Fruit fly (Drosophila melanogaster): Measurements from ENCODE around the gene sens-2.

Gene sens-2

dm6 chr2L:6819230-6820049 is 2.3 kb upstream of the sens-2 start (continued):
- TF ChIP-seq CG7556 (GFP tag; optimal IDR thresholded peaks at IDR 0.05) = peak; percentile 28
- TF ChIP-seq Hey (tag; optimal IDR thresholded peaks at IDR 0.05) = no peak
- TF ChIP-seq CG34224 (GFP tag; IDR thresholded peaks at IDR 0.05; ENCODE audit: partially characterized antibody) = no peak
- no peak for TF ChIP-seq CG6175 (GFP tag; IDR thresholded peaks at IDR 0.05)
- no peak for TF ChIP-seq ap (GFP tag; IDR thresholded peaks at IDR 0.05)
- TF ChIP-seq CG13123 (GFP tag; optimal IDR thresholded peaks at IDR 0.05) = no peak
- TF ChIP-seq CG18262 (tag; optimal IDR thresholded peaks at IDR 0.05) = peak; percentile 69
- TF ChIP-seq CG12391 (tag; optimal IDR thresholded peaks at IDR 0.05) = peak; percentile 53
- TF ChIP-seq CG7786 (GFP tag; optimal IDR thresholded peaks at IDR 0.05) = no peak
- TF ChIP-seq pb (GFP tag; optimal IDR thresholded peaks at IDR 0.05) = no peak
- peak; percentile 32 for TF ChIP-seq CG14710 (tag; optimal IDR thresholded peaks at IDR 0.05)
- TF ChIP-seq Doc2 (GFP tag; IDR thresholded peaks at IDR 0.05) = no peak
- TF ChIP-seq tna (GFP tag; IDR thresholded peaks at IDR 0.05; ENCODE audit: partially characterized antibody) = no peak
- TF ChIP-seq CG17186 (GFP tag; optimal IDR thresholded peaks at IDR 0.05) = no peak
- TF ChIP-seq Max (GFP tag; optimal IDR thresholded peaks at IDR 0.05) = no peak
- TF ChIP-seq CG14050 (GFP tag; IDR thresholded peaks at IDR 0.05) = no peak
- TF ChIP-seq CG4328 (GFP tag; optimal IDR thresholded peaks at IDR 0.05) = no peak
- no peak for TF ChIP-seq HLHmδ (GFP tag; optimal IDR thresholded peaks at IDR 0.05)
- peak; percentile 27 for TF ChIP-seq pnt (GFP tag; optimal IDR thresholded peaks at IDR 0.05)
- TF ChIP-seq D (optimal IDR thresholded peaks at IDR 0.05) = no peak
- TF ChIP-seq D (GFP tag; optimal IDR thresholded peaks at IDR 0.05) = peak; percentile 34
- peak; percentile 57 for TF ChIP-seq CG4424 (GFP tag; optimal IDR thresholded peaks at IDR 0.05)
- no peak for TF ChIP-seq psq (GFP tag; optimal IDR thresholded peaks at IDR 0.05)
- no peak for TF ChIP-seq amos (GFP tag; IDR thresholded peaks at IDR 0.05; ENCODE audit: partially characterized antibody)
- no peak for TF ChIP-seq nerfin-1 (tag; optimal IDR thresholded peaks at IDR 0.05)
- no peak for TF ChIP-seq Ravus (GFP tag; IDR thresholded peaks at IDR 0.05)
- no peak for TF ChIP-seq Side (GFP tag; optimal IDR thresholded peaks at IDR 0.05)
- TF ChIP-seq mld (GFP tag; IDR thresholded peaks at IDR 0.05; ENCODE audit: partially characterized antibody) = no peak
- no peak for TF ChIP-seq CG12942 (GFP tag; optimal IDR thresholded peaks at IDR 0.05)
- no peak for TF ChIP-seq pum (GFP tag; optimal IDR thresholded peaks at IDR 0.05)
- no peak for TF ChIP-seq sr (GFP tag; IDR thresholded peaks at IDR 0.05)
- TF ChIP-seq ERR (GFP tag; optimal IDR thresholded peaks at IDR 0.05) = no peak
- no peak for TF ChIP-seq br (optimal IDR thresholded peaks at IDR 0.05)
- no peak for TF ChIP-seq onecut (GFP tag; IDR thresholded peaks at IDR 0.05)
- TF ChIP-seq Jarid2 (GFP tag; optimal IDR thresholded peaks at IDR 0.05) = no peak
- no peak for TF ChIP-seq CG13296 (GFP tag; optimal IDR thresholded peaks at IDR 0.05)
- TF ChIP-seq CG11456 (GFP tag; IDR thresholded peaks at IDR 0.05) = no peak
- no peak for TF ChIP-seq Sry-β (GFP tag; optimal IDR thresholded peaks at IDR 0.05)
- TF ChIP-seq CG2202 (tag; optimal IDR thresholded peaks at IDR 0.05) = no peak
- TF ChIP-seq Hr3 (GFP tag; optimal IDR thresholded peaks at IDR 0.05) = peak; percentile 1
- no peak for TF ChIP-seq hbn (GFP tag; IDR thresholded peaks at IDR 0.05; ENCODE audit: partially characterized antibody)
- no peak for TF ChIP-seq CG4282 (GFP tag; optimal IDR thresholded peaks at IDR 0.05)
- no peak for TF ChIP-seq CG32772 (GFP tag; IDR thresholded peaks at IDR 0.05)
- TF ChIP-seq gfzf (GFP tag; optimal IDR thresholded peaks at IDR 0.05) = no peak
- no peak for TF ChIP-seq HHEX (GFP tag; optimal IDR thresholded peaks at IDR 0.05)
- no peak for TF ChIP-seq CG4360 (GFP tag; IDR thresholded peaks at IDR 0.05)
- peak; percentile 23 for TF ChIP-seq CG1603 (tag; optimal IDR thresholded peaks at IDR 0.05)
- TF ChIP-seq ato (GFP tag; IDR thresholded peaks at IDR 0.05; ENCODE audit: partially characterized antibody) = no peak
- no peak for TF ChIP-seq BtbVII (GFP tag; optimal IDR thresholded peaks at IDR 0.05)
- TF ChIP-seq Rfx (GFP tag; IDR thresholded peaks at IDR 0.05) = no peak; the same call in 1 of the 2 replicates

All from whole organism, embryonic.